Worm (Caenorhabditis elegans): ENCODE results near the gene exos-8.

Gene exos-8

ce11 chrII:6721581-6721980 lies 19.9 kb upstream of the exos-8 start:
- TF ChIP-seq blmp-1 (tag; optimal IDR thresholded peaks at IDR 0.05) (no peak), nhr-90 (tag; optimal IDR thresholded peaks at IDR 0.05; ENCODE audit: poor library complexity) (peak; percentile 3), elt-3 (tag; optimal IDR thresholded peaks at IDR 0.05) (peak in 2 of 6 experiments; percentile 9 to 17), C34B4.2 (tag; optimal IDR thresholded peaks at IDR 0.05) (no peak), mdl-1 (tag; optimal IDR thresholded peaks at IDR 0.05) (no peak), nhr-19 (GFP tag; conservative IDR thresholded peaks at IDR 0.05) (peak; percentile 64), dpl-1 (GFP tag; optimal IDR thresholded peaks at IDR 0.05) (peak in 2 of 3 experiments; percentile 1 to 14), egl-13 (tag; optimal IDR thresholded peaks at IDR 0.05) (no peak), xbp-1 (tag; optimal IDR thresholded peaks at IDR 0.05) (peak; percentile 26), nhr-237 (tag; optimal IDR thresholded peaks at IDR 0.05) (no peak), sox-4 (tag; optimal IDR thresholded peaks at IDR 0.05) (no peak), ces-1 (GFP tag; optimal IDR thresholded peaks at IDR 0.05) (no peak), nhr-77 (tag; optimal IDR thresholded peaks at IDR 0.05) (peak; percentile 45), irx-1 (tag; optimal IDR thresholded peaks at IDR 0.05) (peak; percentile 32), pqm-1 (tag; optimal IDR thresholded peaks at IDR 0.05) (no peak), F16B12.6 (tag; optimal IDR thresholded peaks at IDR 0.05) (no peak), snu-23 (GFP tag; optimal IDR thresholded peaks at IDR 0.05) (peak; percentile 62), nhr-85 (tag) (no peak), vab-15 (tag; optimal IDR thresholded peaks at IDR 0.05) (no peak), tbx-2 (tag; optimal IDR thresholded peaks at IDR 0.05) (no peak), fkh-8 (tag; optimal IDR thresholded peaks at IDR 0.05) (no peak), nhr-20 (tag; optimal IDR thresholded peaks at IDR 0.05) (peak; percentile 85), fkh-10 (GFP tag; optimal IDR thresholded peaks at IDR 0.05) (no peak), skn-1 (tag; optimal IDR thresholded peaks at IDR 0.05) (peak; percentile 7), elt-2 (tag; optimal IDR thresholded peaks at IDR 0.05) (no peak), efl-1 (optimal IDR thresholded peaks at IDR 0.05) (peak in 1 of 2 experiments; percentile 31), efl-1 (GFP tag; optimal IDR thresholded peaks at IDR 0.05 in 1 of 2) (peak; percentile 17 to 89), nhr-71 (tag; optimal IDR thresholded peaks at IDR 0.05) (peak; percentile 56), ama-1 (optimal IDR thresholded peaks at IDR 0.05) (no peak), zip-4 (GFP tag; optimal IDR thresholded peaks at IDR 0.05) (no peak), nhr-47 (tag; optimal IDR thresholded peaks at IDR 0.05) (peak; percentile 52), mep-1 (tag; optimal IDR thresholded peaks at IDR 0.05) (peak; percentile 1), lin-14 (GFP tag; optimal IDR thresholded peaks at IDR 0.05) (peak; percentile 46), lin-13 (GFP tag; optimal IDR thresholded peaks at IDR 0.05) (no peak), mab-9 (GFP tag; IDR thresholded peaks at IDR 0.05) (no peak), ets-5 (GFP tag; IDR thresholded peaks at IDR 0.05) (no peak), rnt-1 (tag; optimal IDR thresholded peaks at IDR 0.05) (peak; percentile 48), snpc-4 (tag; optimal IDR thresholded peaks at IDR 0.05) (no peak), ceh-82 (tag; optimal IDR thresholded peaks at IDR 0.05) (peak in 1 of 3 experiments; percentile 12), lin-35 (GFP tag; optimal IDR thresholded peaks at IDR 0.05) (peak; percentile 13 to 53), zag-1 (tag; optimal IDR thresholded peaks at IDR 0.05) (no peak), dsc-1 (tag; optimal IDR thresholded peaks at IDR 0.05) (peak; percentile 55), tlp-1 (tag; optimal IDR thresholded peaks at IDR 0.05) (no peak), grh-1 (GFP tag; IDR thresholded peaks at IDR 0.05) (0 out of 2 replicates have a peak, but pooled peaks have one; percentile 9), unc-86 (tag; optimal IDR thresholded peaks at IDR 0.05) (no peak), lsy-2 (tag; optimal IDR thresholded peaks at IDR 0.05) (peak; percentile 18 to 50), unc-130 (tag; optimal IDR thresholded peaks at IDR 0.05) (no peak), Y116A8C.19 (tag; optimal IDR thresholded peaks at IDR 0.05; ENCODE audit: borderline replicate concordance) (no peak), sup-37 (GFP tag; optimal IDR thresholded peaks at IDR 0.05) (no peak), swsn-7 (tag; optimal IDR thresholded peaks at IDR 0.05) (peak; percentile 32), pax-3 (tag; optimal IDR thresholded peaks at IDR 0.05) (no peak), lir-3 (tag; optimal IDR thresholded peaks at IDR 0.05; ENCODE audit: poor library complexity) (peak; percentile 25), hpl-2 (GFP tag; optimal IDR thresholded peaks at IDR 0.05) (no peak)

Measured in whole organism, L1 larva.